Worm (Caenorhabditis elegans): ENCODE data around the gene C55A6.10.
"Not testable (repeated sequence)": the region's sequence is repeated elsewhere in the genome, so short reads cannot be mapped to it uniquely, and the experiment has no call there.

DNA sequence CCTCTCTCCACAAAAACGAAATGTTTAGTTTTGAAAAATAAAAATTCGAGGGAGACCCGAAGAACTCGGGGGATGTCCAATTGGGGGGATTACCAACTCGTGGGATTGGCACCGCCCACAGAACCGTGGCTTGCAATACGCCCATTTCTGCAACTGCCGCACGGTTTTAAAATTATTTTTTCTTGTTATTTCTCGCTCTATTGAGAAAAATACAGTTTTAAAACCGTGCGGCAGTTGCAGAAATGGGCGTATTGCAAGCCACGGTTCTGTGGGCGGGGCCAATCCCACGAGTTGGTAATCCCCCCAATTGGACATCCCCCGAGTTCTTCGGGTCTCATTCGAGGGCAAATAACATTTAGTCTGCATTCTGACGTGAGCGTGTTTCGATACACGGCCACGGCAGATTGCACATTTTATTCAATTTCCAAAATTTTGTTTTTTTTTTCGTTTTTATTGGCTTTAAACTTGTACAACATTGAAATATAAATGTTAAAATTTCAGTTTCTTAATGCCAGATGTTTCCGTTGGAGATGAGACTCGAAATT, at the start of gene C55A6.10, which contains the start of gene C55A6.1:
- not testable (repeated sequence) for TF ChIP-seq him-1 (tag; optimal IDR thresholded peaks at IDR 0.05)
- peak; percentile 56 for TF ChIP-seq W03F9.2 (tag; optimal IDR thresholded peaks at IDR 0.05)
